Fruit fly (Drosophila melanogaster) S2 (cell line): ENCODE data around the gene Egfrap.

Source experiments
- CG8478 ChIP-seq: fragments of >200 bp; optimal IDR thresholded peaks from 2 replicates; lab custom pipeline; 2018
- CTCF ChIP-seq, 2 experiments: fragments of >200 bp; optimal IDR thresholded peaks; 2 replicates each; lab custom pipeline; 2018

DNA sequence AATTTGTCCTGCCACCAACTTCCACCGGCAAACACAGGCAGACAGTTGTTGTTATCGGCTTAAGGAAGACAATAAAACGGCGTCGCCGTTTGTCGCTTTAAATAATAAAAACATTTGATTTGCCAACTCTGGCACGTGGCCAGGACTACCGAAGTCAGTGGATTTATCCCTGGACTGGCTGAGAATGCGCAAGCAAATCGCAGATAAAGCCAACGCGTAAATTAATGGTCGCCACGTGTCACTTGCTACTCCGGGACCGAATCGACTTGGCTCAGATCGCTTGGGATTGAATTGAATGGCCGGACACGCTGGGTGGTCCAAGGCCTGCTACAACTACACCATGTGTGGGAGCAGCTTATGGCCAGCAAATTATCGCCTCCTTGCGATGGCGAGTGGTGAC, 57.4 kb downstream of the Egfrap start:
- TF ChIP-seq CTCF (optimal IDR thresholded peaks at IDR 0.05; lab: Kevin White, UChicago) (no peak), CG8478 (lab: Kevin White, UChicago) (no peak)
